Worm (Caenorhabditis elegans) whole organism, L3 larva: ENCODE measurements around the gene let-19.

Source experiments
- ZK546.5 ChIP-seq: sonication (generic microtip); optimal IDR thresholded peaks from 2 replicates; lab custom pipeline; 2017; ENCODE audit warnings: missing biosample characterization, missing genetic modification characterization
- aly-2 ChIP-seq: fragments of 150-350 bp; optimal IDR thresholded peaks from 2 replicates; lab custom pipeline; 2014; ENCODE audit warnings: missing biosample characterization, missing genetic modification characterization
- ama-1 ChIP-seq: fragments of 150-350 bp; optimal IDR thresholded peaks from 2 replicates; lab custom pipeline; 2018
- ceh-16 ChIP-seq: sonication (generic microtip); optimal IDR thresholded peaks from 2 replicates; lab custom pipeline; 2017; ENCODE audit warnings: missing biosample characterization, missing genetic modification characterization
- ceh-82 ChIP-seq: fragments of 150-350 bp; optimal IDR thresholded peaks from 2 replicates; lab custom pipeline; 2014; ENCODE audit warnings: missing biosample characterization, missing genetic modification characterization
- daf-12 ChIP-seq: fragments of 150-350 bp; optimal IDR thresholded peaks from 2 replicates; lab custom pipeline; 2014; ENCODE audit warnings: missing biosample characterization, missing genetic modification reagents, missing genetic modification characterization
- egl-27 ChIP-seq: sonication (generic microtip); optimal IDR thresholded peaks from 4 replicates; lab custom pipeline; 2017; ENCODE audit warnings: missing biosample characterization, missing genetic modification reagents, missing genetic modification characterization
- elt-1 ChIP-seq: fragments of 150-350 bp; optimal IDR thresholded peaks from 2 replicates; lab custom pipeline; 2014; ENCODE audit warnings: missing biosample characterization, missing genetic modification characterization
- elt-2 ChIP-seq: sonication (generic microtip); optimal IDR thresholded peaks from 2 replicates; lab custom pipeline; 2016; ENCODE audit warnings: missing genetic modification reagents, mild to moderate bottlenecking, missing genetic modification characterization, missing compliant biosample characterization
- elt-3 ChIP-seq, 3 experiments: fragments of 150-350 bp in 1 of 3; sonication (generic microtip) in 2 of 3; optimal IDR thresholded peaks; 2 replicates in 2 of 3; 4 replicates in 1 of 3; lab custom pipeline; 2014 to 2017; ENCODE audit warnings: missing biosample characterization in 3 of 3, missing genetic modification characterization in 3 of 3
- eor-1 ChIP-seq, 2 experiments: fragments of 150-350 bp; optimal IDR thresholded peaks; 2 replicates each; lab custom pipeline; 2014 to 2018; ENCODE audit warnings: missing biosample characterization in 2 of 2, missing genetic modification characterization in 2 of 2
- fkh-10 ChIP-seq: sonication (generic microtip); optimal IDR thresholded peaks from 2 replicates; lab custom pipeline; 2017; ENCODE audit warnings: missing biosample characterization, missing genetic modification reagents, missing genetic modification characterization
- fkh-2 ChIP-seq: fragments of 150-350 bp; optimal IDR thresholded peaks from 2 replicates; lab custom pipeline; 2014; ENCODE audit warnings: missing biosample characterization, missing genetic modification reagents, missing genetic modification characterization
- hmg-11 ChIP-seq: sonication (generic microtip); optimal IDR thresholded peaks from 2 replicates; lab custom pipeline; 2016; ENCODE audit warnings: missing genetic modification characterization, missing compliant biosample characterization
- jun-1 ChIP-seq: fragments of 150-350 bp; optimal IDR thresholded peaks from 2 replicates; lab custom pipeline; 2014; ENCODE audit warnings: missing biosample characterization, missing genetic modification reagents, missing genetic modification characterization
- lin-15B ChIP-seq: fragments of 150-350 bp; optimal IDR thresholded peaks from 2 replicates; lab custom pipeline; 2014; ENCODE audit warnings: missing biosample characterization, missing genetic modification characterization
- lsy-12 ChIP-seq: sonication (generic microtip); optimal IDR thresholded peaks from 2 replicates; lab custom pipeline; 2016; ENCODE audit warnings: mild to moderate bottlenecking, missing genetic modification characterization, missing compliant biosample characterization
- mdl-1 ChIP-seq: fragments of 150-350 bp; optimal IDR thresholded peaks from 2 replicates; lab custom pipeline; 2014; ENCODE audit warnings: missing biosample characterization, missing genetic modification characterization
- mml-1 ChIP-seq: fragments of 150-350 bp; sonication (generic microtip); optimal IDR thresholded peaks from 3 replicates; lab custom pipeline; 2014; ENCODE audit warnings: missing biosample characterization, missing genetic modification characterization
- nfya-1 ChIP-seq: sonication (generic microtip); optimal IDR thresholded peaks from 2 replicates; lab custom pipeline; 2017; ENCODE audit warnings: missing genetic modification characterization, mild to moderate bottlenecking, missing compliant biosample characterization, antibody characterized with exemption, moderate library complexity; ENCODE audit not compliant: insufficient read depth
- nhr-11 ChIP-seq: fragments of 150-350 bp; optimal IDR thresholded peaks from 2 replicates; lab custom pipeline; 2014; ENCODE audit warnings: missing biosample characterization, missing genetic modification characterization
- nhr-12 ChIP-seq: fragments of 150-350 bp; optimal IDR thresholded peaks from 2 replicates; lab custom pipeline; 2014; ENCODE audit warnings: missing biosample characterization, missing genetic modification characterization
- nhr-237 ChIP-seq: fragments of 150-350 bp; optimal IDR thresholded peaks from 2 replicates; lab custom pipeline; 2014; ENCODE audit warnings: missing biosample characterization, missing genetic modification characterization
- nhr-25 ChIP-seq: sonication (generic microtip); optimal IDR thresholded peaks from 2 replicates; lab custom pipeline; 2017; ENCODE audit warnings: missing biosample characterization, missing genetic modification characterization
- nhr-28 ChIP-seq: fragments of 150-350 bp; optimal IDR thresholded peaks from 2 replicates; lab custom pipeline; 2014; ENCODE audit warnings: missing biosample characterization, missing genetic modification characterization
- nhr-43 ChIP-seq: sonication (generic microtip); optimal IDR thresholded peaks from 2 replicates; lab custom pipeline; 2016; ENCODE audit warnings: mild to moderate bottlenecking, missing genetic modification characterization, missing compliant biosample characterization; ENCODE audit not compliant: poor library complexity, severe bottlenecking
- nhr-76 ChIP-seq: fragments of 150-350 bp; sonication (generic microtip); optimal IDR thresholded peaks from 5 replicates; lab custom pipeline; 2014; ENCODE audit warnings: missing biosample characterization, missing genetic modification characterization
- nhr-77 ChIP-seq: fragments of 150-350 bp; optimal IDR thresholded peaks from 2 replicates; lab custom pipeline; 2014; ENCODE audit warnings: missing biosample characterization, missing genetic modification characterization
- pha-4 ChIP-seq: fragments of 150-350 bp; optimal IDR thresholded peaks from 2 replicates; lab custom pipeline; 2014; ENCODE audit warnings: missing biosample characterization, missing genetic modification reagents, missing genetic modification characterization
- pqm-1 ChIP-seq: fragments of 150-350 bp; optimal IDR thresholded peaks from 2 replicates; lab custom pipeline; 2017; ENCODE audit warnings: missing biosample characterization, missing genetic modification characterization, inconsistent platforms
- sea-2 ChIP-seq: fragments of 150-350 bp; sonication (generic microtip); optimal IDR thresholded peaks from 4 replicates; lab custom pipeline; 2014; ENCODE audit warnings: missing biosample characterization, missing genetic modification reagents, missing genetic modification characterization
- skn-1 ChIP-seq: fragments of 150-350 bp; optimal IDR thresholded peaks from 2 replicates; lab custom pipeline; 2014; ENCODE audit warnings: missing biosample characterization, missing genetic modification characterization
- snpc-4 ChIP-seq: fragments of 150-350 bp; optimal IDR thresholded peaks from 2 replicates; lab custom pipeline; 2014; ENCODE audit warnings: missing biosample characterization, missing genetic modification characterization
- tbx-2 ChIP-seq: sonication (generic microtip); optimal IDR thresholded peaks from 2 replicates; lab custom pipeline; 2016; ENCODE audit warnings: mild to moderate bottlenecking, missing genetic modification characterization, missing compliant biosample characterization
- zag-1 ChIP-seq: fragments of 150-350 bp; optimal IDR thresholded peaks from 2 replicates; lab custom pipeline; 2014; ENCODE audit warnings: missing biosample characterization, missing genetic modification characterization
- ztf-11 ChIP-seq: fragments of 150-350 bp; optimal IDR thresholded peaks from 2 replicates; lab custom pipeline; 2014; ENCODE audit warnings: missing biosample characterization, missing genetic modification characterization
- ztf-4 ChIP-seq: fragments of 150-350 bp; optimal IDR thresholded peaks from 2 replicates; lab custom pipeline; 2014; ENCODE audit warnings: missing biosample characterization, missing genetic modification characterization

let-19 gene

DNA sequence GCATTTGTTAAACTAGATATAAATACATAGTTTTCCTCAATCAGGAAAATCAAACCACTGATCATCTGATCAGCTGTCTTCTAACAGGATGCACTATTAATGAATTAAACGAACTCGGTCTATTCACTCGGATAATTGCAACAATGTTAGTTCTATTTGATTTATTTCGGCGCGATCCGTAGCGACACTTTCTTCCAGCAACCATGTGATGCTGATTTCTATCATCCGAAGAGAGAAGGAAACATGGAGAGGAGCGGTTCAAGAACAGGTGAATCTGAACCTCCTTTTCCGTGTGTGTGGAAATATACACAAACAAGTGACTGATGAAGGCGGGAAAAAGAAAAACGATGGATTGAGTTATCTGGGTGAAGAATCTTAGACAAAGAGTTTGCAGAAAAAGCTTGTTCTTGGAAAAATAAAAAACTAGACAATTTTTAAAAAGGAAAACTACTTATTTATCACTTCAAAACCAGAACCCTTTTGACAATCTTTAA lies 39.0 kb upstream of the let-19 start:
- no peak for TF ChIP-seq ama-1 (lab: Kevin White, UChicago)
- TF ChIP-seq elt-1, result peak; percentile 37
- TF ChIP-seq nhr-28, result no peak
- no peak for TF ChIP-seq nhr-76 (tag; lab: Kevin White, UChicago)
- no peak for TF ChIP-seq skn-1 (tag; lab: Kevin White, UChicago)
- TF ChIP-seq mml-1 (tag; lab: Kevin White, UChicago), result no peak
- TF ChIP-seq fkh-2 (tag; lab: Kevin White, UChicago), result no peak
- peak; percentile 53 for TF ChIP-seq nhr-43 (tag; lab: Kevin White, UChicago)
- no peak for TF ChIP-seq elt-2 (tag; lab: Kevin White, UChicago)
- TF ChIP-seq ztf-4, result no peak

DNA sequence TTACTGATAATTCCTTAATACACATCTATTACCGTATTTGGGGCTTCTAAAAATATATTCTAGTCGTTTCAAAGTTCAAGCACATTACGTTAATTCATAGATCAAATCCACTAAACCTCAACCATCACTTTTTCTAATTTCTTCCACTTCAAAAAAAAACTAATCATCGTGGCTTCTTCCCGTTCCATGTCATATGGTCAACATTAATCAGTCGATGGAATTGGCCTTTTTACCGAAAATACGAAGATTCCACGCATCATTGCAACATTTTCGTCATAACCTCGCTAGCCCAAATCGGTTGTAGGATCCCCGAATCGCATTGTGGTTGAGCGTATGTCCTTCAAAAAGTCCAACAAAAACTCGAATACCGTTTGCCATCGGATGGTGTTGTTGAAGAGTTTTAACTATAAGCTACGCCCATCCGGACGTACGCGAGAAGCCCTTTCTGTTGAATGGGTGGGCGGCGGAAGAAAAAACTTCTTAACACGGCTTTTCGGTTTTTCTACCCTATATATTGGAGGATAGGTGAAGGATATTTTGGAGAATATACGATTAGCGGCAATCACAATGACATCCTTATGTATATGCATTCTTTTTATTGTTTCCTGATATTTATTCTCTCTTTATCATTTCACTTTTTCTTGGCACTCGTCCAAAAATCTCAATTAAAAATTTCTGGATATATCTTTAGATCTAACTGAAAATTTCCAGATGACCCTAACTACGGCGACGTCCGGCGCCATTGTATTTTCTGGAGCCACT lies 38.3 kb upstream of the let-19 start, which contains the start of gene rol-6:
rol-6 (plus strand) TSS at position 712 of the 762 bp plus-strand sequence.
- TF ChIP-seq snpc-4 (tag; lab: Kevin White, UChicago) (no peak), nhr-43 (tag; lab: Kevin White, UChicago) (peak; percentile 68), zag-1 (tag; lab: Kevin White, UChicago) (no peak)

DNA sequence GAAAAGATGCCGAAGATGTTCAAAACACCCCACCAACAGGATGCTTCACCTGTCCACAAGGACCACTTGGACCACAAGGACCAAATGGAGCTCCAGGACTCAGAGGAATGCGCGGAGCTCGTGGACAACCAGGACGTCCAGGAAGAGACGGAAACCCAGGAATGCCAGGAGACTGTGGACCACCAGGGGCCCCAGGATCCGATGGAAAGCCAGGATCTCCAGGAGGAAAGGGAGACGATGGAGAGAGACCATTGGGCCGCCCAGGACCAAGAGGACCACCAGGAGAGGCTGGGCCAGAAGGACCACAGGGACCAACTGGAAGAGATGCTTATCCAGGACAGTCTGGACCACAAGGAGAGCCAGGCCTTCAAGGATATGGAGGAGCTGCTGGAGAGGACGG lies 37.1 kb upstream of the let-19 start:
- TF ChIP-seq nhr-11 (tag; lab: Kevin White, UChicago) (no peak), snpc-4 (tag; lab: Kevin White, UChicago) (no peak), aly-2 (tag; lab: Kevin White, UChicago) (no peak), ztf-11 (tag; lab: Kevin White, UChicago) (no peak), nhr-28 (no peak), nhr-25 (tag; lab: Kevin White, UChicago) (no peak), lsy-12 (tag; lab: Kevin White, UChicago) (no peak), sea-2 (GFP tag; lab: Kevin White, UChicago) (no peak), ama-1 (lab: Kevin White, UChicago) (no peak), jun-1 (tag; lab: Kevin White, UChicago) (no peak), ceh-82 (tag; lab: Kevin White, UChicago) (no peak), fkh-2 (tag; lab: Kevin White, UChicago) (no peak), skn-1 (tag; lab: Kevin White, UChicago) (no peak), elt-3 (tag; optimal IDR thresholded peaks at IDR 0.05; lab: Kevin White, UChicago) (no peak)

DNA sequence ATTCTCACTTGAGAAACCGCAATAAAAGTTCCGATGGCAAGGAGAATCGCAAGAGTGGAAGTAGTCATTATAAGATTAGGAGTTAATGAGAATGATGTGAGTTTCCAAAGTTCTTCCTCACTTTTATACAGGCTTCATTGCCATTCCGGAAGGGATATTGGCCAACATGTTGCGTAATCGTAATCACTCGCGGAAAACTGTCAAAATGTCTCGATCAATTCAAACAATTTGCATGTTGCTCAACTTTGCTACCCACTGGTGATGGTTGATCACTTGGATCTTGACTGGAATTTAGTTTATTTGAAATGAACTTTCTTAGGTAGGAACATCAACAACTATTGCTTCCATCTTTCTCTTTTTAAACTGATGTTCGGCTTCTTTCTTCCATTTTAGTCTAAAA lies 33.3 kb upstream of the let-19 start, which contains the start of gene idpb-4:
idpb-4 (minus strand) TSS at position 101 of the 400 bp plus-strand sequence.
- TF ChIP-seq eor-1 (tag; optimal IDR thresholded peaks at IDR 0.05; lab: Kevin White, UChicago), result no peak
- no peak for TF ChIP-seq snpc-4 (tag; lab: Kevin White, UChicago)
- no peak for TF ChIP-seq nhr-12
- no peak for TF ChIP-seq skn-1 (tag; lab: Kevin White, UChicago)
- TF ChIP-seq nhr-237 (tag; lab: Kevin White, UChicago), result no peak
- no peak for TF ChIP-seq fkh-10 (GFP tag; lab: Kevin White, UChicago)
- TF ChIP-seq nhr-77, result no peak
- TF ChIP-seq, all 47 proteins: peak for 0

DNA sequence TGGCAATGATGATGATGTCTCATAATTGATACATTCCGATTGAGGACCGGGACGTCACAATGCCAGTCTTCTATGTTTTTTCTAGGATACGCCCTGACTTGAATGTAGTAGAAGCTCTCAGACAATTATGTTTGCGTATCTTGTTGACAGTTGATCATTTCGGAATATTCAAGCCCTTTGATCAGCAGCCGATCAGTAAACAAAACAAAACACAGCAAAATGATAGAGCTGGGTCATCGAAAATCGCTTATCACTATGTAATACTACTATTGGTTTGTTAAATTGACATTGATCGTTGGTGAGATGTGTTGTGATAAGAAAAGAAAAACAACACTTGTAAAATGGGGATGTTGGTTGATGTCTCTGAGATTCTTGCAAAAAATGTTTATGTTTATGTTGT lies 32.5 kb upstream of the let-19 start:
- TF ChIP-seq elt-2 (tag; lab: Kevin White, UChicago), result peak; percentile 7
- no peak for TF ChIP-seq skn-1 (tag; lab: Kevin White, UChicago)

DNA sequence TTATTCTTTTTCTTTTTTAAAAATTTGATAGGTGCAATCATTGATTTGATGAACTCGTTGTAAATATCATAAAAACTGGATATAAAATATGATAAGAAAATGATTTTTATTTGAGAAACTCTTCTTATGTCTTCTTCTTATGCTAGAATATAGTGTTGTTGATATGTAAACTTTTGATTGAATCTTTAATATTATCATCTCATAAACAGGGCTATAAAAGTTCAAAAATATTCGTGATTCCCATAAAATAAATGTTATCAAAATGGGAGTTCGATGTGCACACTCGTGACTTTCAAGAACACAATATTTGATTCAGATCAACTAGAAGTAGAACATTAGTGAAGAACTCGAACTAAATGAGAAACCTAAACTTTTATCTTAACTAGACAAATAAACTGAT lies 31.8 kb upstream of the let-19 start:
- TF ChIP-seq fkh-10 (GFP tag; lab: Kevin White, UChicago) (no peak), lsy-12 (tag; lab: Kevin White, UChicago) (no peak), daf-12 (no peak), snpc-4 (tag; lab: Kevin White, UChicago) (no peak), ZK546.5 (tag; lab: Kevin White, UChicago) (no peak), zag-1 (tag; lab: Kevin White, UChicago) (no peak), tbx-2 (no peak), aly-2 (tag; lab: Kevin White, UChicago) (no peak), lin-15B (no peak), nhr-77 (no peak), egl-27 (tag; lab: Kevin White, UChicago) (no peak), nfya-1 (tag; lab: Kevin White, UChicago) (no peak), mml-1 (tag; lab: Kevin White, UChicago) (no peak), mdl-1 (tag; lab: Kevin White, UChicago) (no peak), pha-4 (tag; lab: Kevin White, UChicago) (peak; percentile 52), elt-2 (tag; lab: Kevin White, UChicago) (peak; percentile 89), pqm-1 (peak; percentile 80), sea-2 (GFP tag; lab: Kevin White, UChicago) (no peak), nhr-28 (no peak), elt-3 (tag; optimal IDR thresholded peaks at IDR 0.05; lab: Kevin White, UChicago) (no peak), hmg-11 (no peak), skn-1 (tag; lab: Kevin White, UChicago) (no peak), ztf-4 (no peak), eor-1 (tag; optimal IDR thresholded peaks at IDR 0.05; lab: Kevin White, UChicago) (no peak), elt-1 (no peak), ceh-16 (no peak), nhr-12 (no peak), jun-1 (tag; lab: Kevin White, UChicago) (peak; percentile 47)
